Worm (Caenorhabditis elegans) whole organism, L3 larva: ENCODE measurements around the gene C50E3.11.

ENCODE experiments used
- ama-1 ChIP-seq: fragments of 150-350 bp; optimal IDR thresholded peaks from 2 replicates; lab custom pipeline; 2018
- daf-12 ChIP-seq: fragments of 150-350 bp; optimal IDR thresholded peaks from 2 replicates; lab custom pipeline; 2014; ENCODE audit warnings: missing biosample characterization, missing genetic modification reagents, missing genetic modification characterization
- elt-1 ChIP-seq: fragments of 150-350 bp; optimal IDR thresholded peaks from 2 replicates; lab custom pipeline; 2014; ENCODE audit warnings: missing biosample characterization, missing genetic modification characterization
- elt-3 ChIP-seq, 3 experiments: fragments of 150-350 bp in 1 of 3; sonication (generic microtip) in 2 of 3; optimal IDR thresholded peaks; 2 replicates in 2 of 3; 4 replicates in 1 of 3; lab custom pipeline; 2014 to 2017; ENCODE audit warnings: missing biosample characterization in 3 of 3, missing genetic modification characterization in 3 of 3
- fos-1 ChIP-seq: fragments of 150-350 bp; optimal IDR thresholded peaks from 2 replicates; lab custom pipeline; 2014; ENCODE audit warnings: missing biosample characterization, missing genetic modification characterization
- hmg-11 ChIP-seq: sonication (generic microtip); optimal IDR thresholded peaks from 2 replicates; lab custom pipeline; 2016; ENCODE audit warnings: missing genetic modification characterization, missing compliant biosample characterization
- nhr-12 ChIP-seq: fragments of 150-350 bp; optimal IDR thresholded peaks from 2 replicates; lab custom pipeline; 2014; ENCODE audit warnings: missing biosample characterization, missing genetic modification characterization
- nhr-76 ChIP-seq: fragments of 150-350 bp; sonication (generic microtip); optimal IDR thresholded peaks from 5 replicates; lab custom pipeline; 2014; ENCODE audit warnings: missing biosample characterization, missing genetic modification characterization
- unc-39 ChIP-seq: sonication (generic microtip); optimal IDR thresholded peaks from 4 replicates; lab custom pipeline; 2017; ENCODE audit warnings: missing biosample characterization, missing genetic modification characterization

ce11 chrV:7624152-7624551 is 20.9 kb upstream of the C50E3.11 start, which contains the start of gene C50E3.13:
- TF ChIP-seq nhr-76 (tag; lab: Kevin White, UChicago), result no peak
- no peak for TF ChIP-seq elt-3 (tag; optimal IDR thresholded peaks at IDR 0.05; lab: Kevin White, UChicago)
- no peak for TF ChIP-seq nhr-12 (tag; lab: Kevin White, UChicago)
- TF ChIP-seq daf-12, result no peak
- TF ChIP-seq fos-1 (tag; lab: Kevin White, UChicago), result no peak
- no peak for TF ChIP-seq hmg-11
- no peak for TF ChIP-seq unc-39 (tag; lab: Kevin White, UChicago)
- no peak for TF ChIP-seq elt-1 (tag; lab: Kevin White, UChicago)
- no peak for TF ChIP-seq ama-1 (lab: Kevin White, UChicago)
